Fruit fly (Drosophila melanogaster): ENCODE results near the gene CG6966.

DNA sequence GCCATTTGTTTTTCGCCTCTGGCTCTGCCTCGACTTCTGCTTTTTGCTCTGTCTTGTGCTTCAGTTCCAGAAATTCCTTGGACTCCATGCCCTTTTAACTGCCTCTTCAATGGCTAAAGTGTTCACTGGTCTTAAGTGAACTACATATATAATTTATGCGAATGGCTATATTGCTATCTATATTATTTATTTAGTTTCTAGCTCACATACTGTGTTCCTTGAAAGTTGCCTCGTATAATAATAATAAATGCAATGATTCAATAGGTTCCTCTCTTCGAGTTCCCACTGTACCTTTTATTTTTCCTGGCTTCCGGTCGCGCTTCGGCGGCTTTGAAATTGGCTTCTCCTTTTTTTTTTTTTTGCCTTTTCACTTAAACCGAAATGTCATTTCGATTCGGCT, 24.3 kb upstream of the CG6966 start:
- TF ChIP-seq CTCF (optimal IDR thresholded peaks at IDR 0.05) = no peak
- no peak for TF ChIP-seq CG8478 (optimal IDR thresholded peaks at IDR 0.05)
